Worm (Caenorhabditis elegans) whole organism, L3 larva: Measurements from ENCODE around the gene Y75B8A.37.

ENCODE experiments used
- ZK546.5 ChIP-seq: sonication (generic microtip); optimal IDR thresholded peaks from 2 replicates; lab custom pipeline; 2017; ENCODE audit warnings: missing biosample characterization, missing genetic modification characterization
- aly-2 ChIP-seq: fragments of 150-350 bp; optimal IDR thresholded peaks from 2 replicates; lab custom pipeline; 2014; ENCODE audit warnings: missing biosample characterization, missing genetic modification characterization
- ceh-28 ChIP-seq: fragments of 150-350 bp; optimal IDR thresholded peaks from 2 replicates; lab custom pipeline; 2014; ENCODE audit warnings: missing biosample characterization, missing genetic modification reagents, missing genetic modification characterization
- ceh-9 ChIP-seq: sonication (generic microtip); optimal IDR thresholded peaks from 2 replicates; lab custom pipeline; 2018; ENCODE audit warnings: missing biosample characterization, missing genetic modification characterization
- egl-27 ChIP-seq: sonication (generic microtip); optimal IDR thresholded peaks from 4 replicates; lab custom pipeline; 2017; ENCODE audit warnings: missing biosample characterization, missing genetic modification reagents, missing genetic modification characterization
- elt-1 ChIP-seq: fragments of 150-350 bp; optimal IDR thresholded peaks from 2 replicates; lab custom pipeline; 2014; ENCODE audit warnings: missing biosample characterization, missing genetic modification characterization
- fkh-2 ChIP-seq: fragments of 150-350 bp; optimal IDR thresholded peaks from 2 replicates; lab custom pipeline; 2014; ENCODE audit warnings: missing biosample characterization, missing genetic modification reagents, missing genetic modification characterization
- fos-1 ChIP-seq: fragments of 150-350 bp; optimal IDR thresholded peaks from 2 replicates; lab custom pipeline; 2014; ENCODE audit warnings: missing biosample characterization, missing genetic modification characterization
- jun-1 ChIP-seq: fragments of 150-350 bp; optimal IDR thresholded peaks from 2 replicates; lab custom pipeline; 2014; ENCODE audit warnings: missing biosample characterization, missing genetic modification reagents, missing genetic modification characterization
- lin-15B ChIP-seq: fragments of 150-350 bp; optimal IDR thresholded peaks from 2 replicates; lab custom pipeline; 2014; ENCODE audit warnings: missing biosample characterization, missing genetic modification characterization
- lin-39 ChIP-seq: fragments of 150-350 bp; optimal IDR thresholded peaks from 2 replicates; lab custom pipeline; 2018; ENCODE audit warnings: missing biosample characterization, missing genetic modification reagents, missing genetic modification characterization
- lsy-12 ChIP-seq: sonication (generic microtip); optimal IDR thresholded peaks from 2 replicates; lab custom pipeline; 2016; ENCODE audit warnings: mild to moderate bottlenecking, missing genetic modification characterization, missing compliant biosample characterization
- mdl-1 ChIP-seq: fragments of 150-350 bp; optimal IDR thresholded peaks from 2 replicates; lab custom pipeline; 2014; ENCODE audit warnings: missing biosample characterization, missing genetic modification characterization
- nfya-1 ChIP-seq: sonication (generic microtip); optimal IDR thresholded peaks from 2 replicates; lab custom pipeline; 2017; ENCODE audit warnings: missing genetic modification characterization, mild to moderate bottlenecking, missing compliant biosample characterization, antibody characterized with exemption, moderate library complexity; ENCODE audit not compliant: insufficient read depth
- nhr-25 ChIP-seq: sonication (generic microtip); optimal IDR thresholded peaks from 2 replicates; lab custom pipeline; 2017; ENCODE audit warnings: missing biosample characterization, missing genetic modification characterization
- nhr-67 ChIP-seq: fragments of 150-350 bp; optimal IDR thresholded peaks from 2 replicates; lab custom pipeline; 2014; ENCODE audit warnings: missing biosample characterization, missing genetic modification characterization
- nhr-77 ChIP-seq: fragments of 150-350 bp; optimal IDR thresholded peaks from 2 replicates; lab custom pipeline; 2014; ENCODE audit warnings: missing biosample characterization, missing genetic modification characterization
- pha-4 ChIP-seq: fragments of 150-350 bp; optimal IDR thresholded peaks from 2 replicates; lab custom pipeline; 2014; ENCODE audit warnings: missing biosample characterization, missing genetic modification reagents, missing genetic modification characterization
- unc-62 ChIP-seq: fragments of 150-350 bp; sonication (generic microtip); optimal IDR thresholded peaks from 4 replicates; lab custom pipeline; 2014; ENCODE audit warnings: missing biosample characterization, missing genetic modification reagents, missing genetic modification characterization

Gene Y75B8A.37

ce11 chrIII:12358461-12358860, 43.2 kb downstream of the Y75B8A.37 start, which contains the start of gene Y75B8A.32:
TSS of gene Y75B8A.32 (minus strand) at chrIII:12358561.
- TF ChIP-seq aly-2 (tag; lab: Kevin White, UChicago): no peak
- TF ChIP-seq ceh-9 (tag; lab: Kevin White, UChicago): no peak
- no peak for TF ChIP-seq jun-1 (tag; lab: Kevin White, UChicago)
- TF ChIP-seq mdl-1 (tag; lab: Kevin White, UChicago): no peak
- no peak for TF ChIP-seq lin-15B (tag; lab: Kevin White, UChicago)
- TF ChIP-seq ZK546.5 (tag; lab: Kevin White, UChicago): no peak
- TF ChIP-seq nhr-77 (tag; lab: Kevin White, UChicago): no peak
- TF ChIP-seq fos-1 (tag; lab: Kevin White, UChicago): no peak
- no peak for TF ChIP-seq lin-39 (tag; lab: Kevin White, UChicago)
- TF ChIP-seq elt-1 (tag; lab: Kevin White, UChicago): no peak
- TF ChIP-seq nhr-67 (tag; lab: Kevin White, UChicago): no peak
- no peak for TF ChIP-seq unc-62 (GFP tag; lab: Kevin White, UChicago)
- TF ChIP-seq fkh-2: no peak
- no peak for TF ChIP-seq lsy-12 (tag; lab: Kevin White, UChicago)

ce11 chrIII:12359265-12359664, 44.0 kb downstream of the Y75B8A.37 start, which contains the start of gene Y75B8A.34:
TSS of gene Y75B8A.34 (plus strand) at chrIII:12359565.
- TF ChIP-seq ceh-28 (tag; lab: Kevin White, UChicago) (no peak), egl-27 (tag; lab: Kevin White, UChicago) (no peak), jun-1 (tag; lab: Kevin White, UChicago) (no peak), nfya-1 (no peak), lsy-12 (tag; lab: Kevin White, UChicago) (no peak), pha-4 (tag; lab: Kevin White, UChicago) (no peak), unc-62 (GFP tag; lab: Kevin White, UChicago) (no peak), nhr-25 (tag; lab: Kevin White, UChicago) (no peak), lin-39 (tag; lab: Kevin White, UChicago) (no peak)
